Worm (Caenorhabditis elegans) whole organism, early embryonic: ENCODE measurements around the gene C12D5.3.

Source experiments
- B0310.2 ChIP-seq: sonication (generic microtip); optimal IDR thresholded peaks from 2 replicates; lab custom pipeline; 2016; ENCODE audit warnings: mild to moderate bottlenecking, missing genetic modification characterization, missing compliant biosample characterization
- F13C5.2 ChIP-seq: sonication (generic microtip); optimal IDR thresholded peaks from 2 replicates; lab custom pipeline; 2017; ENCODE audit warnings: mild to moderate bottlenecking, missing genetic modification characterization, inconsistent platforms, missing compliant biosample characterization
- aly-1 ChIP-seq: sonication (generic microtip); optimal IDR thresholded peaks from 2 replicates; lab custom pipeline; 2016; ENCODE audit warnings: missing genetic modification characterization, missing compliant biosample characterization
- ama-1 ChIP-seq: fragments of 150-350 bp; optimal IDR thresholded peaks from 2 replicates; lab custom pipeline; 2014
- ceh-13 ChIP-seq: fragments of 200-800 bp; sonication (Bioruptor generic); optimal IDR thresholded peaks from 2 replicates; lab custom pipeline; 2018; ENCODE audit warnings: mild to moderate bottlenecking, missing genetic modification characterization, missing compliant biosample characterization
- ceh-36 ChIP-seq: sonication (generic microtip); optimal IDR thresholded peaks from 2 replicates; lab custom pipeline; 2016; ENCODE audit warnings: missing genetic modification characterization, inconsistent platforms, missing compliant biosample characterization
- ets-7 ChIP-seq: sonication (generic microtip); optimal IDR thresholded peaks from 2 replicates; lab custom pipeline; 2016; ENCODE audit warnings: missing genotype, missing genetic modification characterization, missing compliant biosample characterization
- flt-1 ChIP-seq: fragments of 200-800 bp; sonication (Bioruptor generic); IDR thresholded peaks from 2 replicates; pipeline ENCODE4 v1.3.6; 2022; ENCODE audit warnings: missing genetic modification characterization, missing compliant biosample characterization
- hmbx-1 ChIP-seq: sonication (generic microtip); optimal IDR thresholded peaks from 2 replicates; lab custom pipeline; 2016; ENCODE audit warnings: mild to moderate bottlenecking, missing genetic modification characterization, missing compliant biosample characterization
- hmg-4 ChIP-seq: fragments of 200-800 bp; sonication (Bioruptor generic); optimal IDR thresholded peaks from 2 replicates; lab custom pipeline; 2018; ENCODE audit warnings: mild to moderate bottlenecking, missing genetic modification characterization, missing compliant biosample characterization
- hnd-1 ChIP-seq: sonication (generic microtip); optimal IDR thresholded peaks from 2 replicates; lab custom pipeline; 2016; ENCODE audit warnings: missing genetic modification characterization, missing compliant biosample characterization
- pes-1 ChIP-seq: fragments of 200-800 bp; sonication (Bioruptor generic); IDR thresholded peaks from 2 replicates; pipeline ENCODE4 v1.3.6; 2022; ENCODE audit warnings: missing genetic modification reagents, missing genetic modification characterization, missing compliant biosample characterization
- scrt-1 ChIP-seq: fragments of 200-800 bp; sonication (Bioruptor generic); IDR thresholded peaks from 2 replicates; pipeline ENCODE4 v1.3.6; 2022; ENCODE audit warnings: missing genetic modification characterization, missing compliant biosample characterization
- sea-1 ChIP-seq: fragments of 200-800 bp; sonication (Bioruptor generic); conservative IDR thresholded peaks from 2 replicates; pipeline ENCODE4 v1.3.6; 2022; ENCODE audit warnings: missing genetic modification characterization, missing compliant biosample characterization
- tbx-11 ChIP-seq: fragments of 200-800 bp; sonication (Bioruptor generic); IDR thresholded peaks from 2 replicates; pipeline ENCODE4 v1.3.6; 2022; ENCODE audit warnings: missing genetic modification characterization, missing compliant biosample characterization
- tbx-37 ChIP-seq: fragments of 200-800 bp; sonication (Bioruptor generic); conservative IDR thresholded peaks from 2 replicates; pipeline ENCODE4 v1.3.6; 2022; ENCODE audit warnings: missing genetic modification reagents, missing genetic modification characterization, missing compliant biosample characterization
- tra-4 ChIP-seq: sonication (generic microtip); optimal IDR thresholded peaks from 2 replicates; lab custom pipeline; 2017; ENCODE audit warnings: missing genetic modification characterization, missing compliant biosample characterization

C12D5.3 gene

DNA sequence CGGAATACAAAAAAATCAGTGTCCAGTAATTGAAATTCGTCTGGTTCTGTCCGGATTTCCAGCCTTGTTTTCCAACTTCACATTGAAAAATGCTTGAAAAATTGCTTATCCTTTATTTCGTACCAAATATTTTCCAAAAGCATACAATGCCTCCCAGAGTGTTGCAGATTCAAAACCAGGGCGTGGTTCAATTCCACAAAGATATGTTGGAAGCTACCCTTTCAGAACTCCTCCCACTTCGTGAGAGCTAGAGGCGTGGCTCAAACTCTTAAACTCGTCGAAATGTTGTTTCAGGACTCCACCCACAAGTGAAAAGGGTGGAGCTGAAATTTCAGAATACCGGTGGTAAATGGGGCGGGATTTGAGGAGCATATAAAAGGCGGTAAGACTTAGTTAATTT is at the start of gene C12D5.3:
Gene C12D5.3, plus strand, starts transcription at position 301 of the 400 bp plus-strand sequence.
- TF ChIP-seq B0310.2 (no peak), tbx-37 (no peak), tbx-11 (GFP tag; lab: Robert Waterston, UW) (no peak), pes-1 (GFP tag; lab: Robert Waterston, UW) (no peak), F13C5.2 (tag; lab: Kevin White, UChicago) (no peak), hmg-4 (GFP tag; lab: Kevin White, UChicago) (no peak), ama-1 (lab: Kevin White, UChicago) (no peak), tra-4 (tag; lab: Kevin White, UChicago) (no peak), aly-1 (tag; lab: Kevin White, UChicago) (no peak), scrt-1 (no peak), ceh-36 (no peak), hnd-1 (tag; lab: Kevin White, UChicago) (no peak), hmbx-1 (tag; lab: Kevin White, UChicago) (no peak), flt-1 (GFP tag; lab: Robert Waterston, UW) (no peak)

ce11 chrV:7626550-7626949 is 49.5 kb upstream of the C12D5.3 start, which contains the start of gene F07C4.6:
Gene F07C4.6, plus strand, starts transcription at chrV:7626850.
- TF ChIP-seq flt-1 (GFP tag; lab: Robert Waterston, UW) (no peak), F13C5.2 (tag; lab: Kevin White, UChicago) (no peak), sea-1 (GFP tag; lab: Robert Waterston, UW) (no peak), tbx-37 (no peak)

- TF ChIP-seq ets-7 (tag; lab: Kevin White, UChicago), result no peak
- no peak for TF ChIP-seq tbx-37
- no peak for TF ChIP-seq hnd-1 (tag; lab: Kevin White, UChicago)
- no peak for TF ChIP-seq ceh-13
- no peak for TF ChIP-seq tbx-11 (GFP tag; lab: Robert Waterston, UW)
- no peak for TF ChIP-seq aly-1 (tag; lab: Kevin White, UChicago)
- no peak for TF ChIP-seq ama-1 (lab: Kevin White, UChicago)
- no peak for TF ChIP-seq sea-1 (GFP tag; lab: Robert Waterston, UW)
- TF ChIP-seq B0310.2, result no peak
- TF ChIP-seq ceh-36, result no peak
- TF ChIP-seq tra-4 (tag; lab: Kevin White, UChicago), result no peak
- no peak for TF ChIP-seq F13C5.2 (tag; lab: Kevin White, UChicago)
- no peak for TF ChIP-seq pes-1 (GFP tag; lab: Robert Waterston, UW)
- TF ChIP-seq hmg-4 (GFP tag; lab: Kevin White, UChicago), result no peak
- TF ChIP-seq scrt-1, result no peak
Measured at ce11 chrV:7629504-7629903, 46.5 kb upstream of the C12D5.3 start, which contains the start of gene srd-30. Gene srd-30, plus strand, starts transcription at chrV:7629804.

ce11 chrV:7631732-7632131 is 44.3 kb upstream of the C12D5.3 start, which contains the start of gene srd-25:
Gene srd-25, plus strand, starts transcription at chrV:7632032.
- TF ChIP-seq tbx-11 (GFP tag; lab: Robert Waterston, UW) (no peak), aly-1 (tag; lab: Kevin White, UChicago) (no peak), ama-1 (lab: Kevin White, UChicago) (no peak), hmbx-1 (tag; lab: Kevin White, UChicago) (no peak), flt-1 (GFP tag; lab: Robert Waterston, UW) (no peak), B0310.2 (no peak), scrt-1 (no peak), ceh-36 (no peak)

DNA sequence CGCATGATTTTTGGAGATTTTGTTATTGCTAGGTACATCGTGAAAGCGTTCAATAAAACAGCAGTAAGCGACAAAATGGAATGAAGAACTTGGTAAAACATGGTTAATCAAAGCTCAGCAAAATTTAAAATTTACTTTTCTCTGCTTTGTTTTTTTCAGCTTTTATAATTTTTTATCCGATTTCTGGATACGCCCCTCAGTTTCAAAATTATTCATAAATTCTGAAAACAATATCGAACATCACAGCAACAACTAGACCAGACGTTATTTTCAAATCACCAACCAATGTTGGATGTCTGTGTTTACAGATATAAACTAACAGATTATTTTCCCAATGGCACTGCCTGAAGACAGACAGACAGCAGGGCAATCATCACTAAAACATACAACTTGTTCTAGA is 41.3 kb upstream of the C12D5.3 start, which contains the start of gene srd-31:
Gene srd-31, minus strand, starts transcription at position 101 of the 400 bp plus-strand sequence.
- no peak for TF ChIP-seq tbx-37
- TF ChIP-seq ceh-13, result no peak
- no peak for TF ChIP-seq hmg-4 (GFP tag; lab: Kevin White, UChicago)
- no peak for TF ChIP-seq ets-7 (tag; lab: Kevin White, UChicago)
- TF ChIP-seq hnd-1 (tag; lab: Kevin White, UChicago), result no peak
- no peak for TF ChIP-seq B0310.2
- no peak for TF ChIP-seq tbx-11 (GFP tag; lab: Robert Waterston, UW)
- no peak for TF ChIP-seq aly-1 (tag; lab: Kevin White, UChicago)
- no peak for TF ChIP-seq scrt-1
- TF ChIP-seq pes-1 (GFP tag; lab: Robert Waterston, UW), result no peak
- TF ChIP-seq flt-1 (GFP tag; lab: Robert Waterston, UW), result no peak
- TF ChIP-seq ama-1 (lab: Kevin White, UChicago), result no peak

DNA sequence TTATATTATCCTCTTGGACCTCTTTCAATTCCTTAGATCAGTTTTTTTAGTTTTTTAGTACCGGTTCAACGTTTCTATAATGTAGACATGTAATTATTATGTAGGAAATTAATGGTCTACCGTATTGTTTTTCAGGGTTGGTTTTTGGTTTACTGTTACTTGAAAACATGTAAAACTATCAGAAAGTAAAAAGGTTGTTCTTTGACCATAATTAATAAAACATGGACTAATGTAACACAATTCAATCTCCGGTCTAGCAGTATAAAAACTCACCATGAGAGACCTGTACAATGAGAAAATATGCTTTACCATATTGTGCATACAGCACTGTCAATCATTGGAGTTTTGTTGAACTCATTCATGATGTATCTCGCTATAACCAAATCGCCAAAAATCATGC is 40.5 kb upstream of the C12D5.3 start, which contains the start of gene srd-29:
Gene srd-29, plus strand, starts transcription at position 301 of the 400 bp plus-strand sequence.
- TF ChIP-seq ama-1 (lab: Kevin White, UChicago), result no peak
- no peak for TF ChIP-seq hmg-4 (GFP tag; lab: Kevin White, UChicago)
- no peak for TF ChIP-seq ets-7 (tag; lab: Kevin White, UChicago)
- TF ChIP-seq pes-1 (GFP tag; lab: Robert Waterston, UW), result no peak
- TF ChIP-seq tra-4 (tag; lab: Kevin White, UChicago), result no peak
- no peak for TF ChIP-seq tbx-11 (GFP tag; lab: Robert Waterston, UW)
- TF ChIP-seq flt-1 (GFP tag; lab: Robert Waterston, UW), result no peak

DNA sequence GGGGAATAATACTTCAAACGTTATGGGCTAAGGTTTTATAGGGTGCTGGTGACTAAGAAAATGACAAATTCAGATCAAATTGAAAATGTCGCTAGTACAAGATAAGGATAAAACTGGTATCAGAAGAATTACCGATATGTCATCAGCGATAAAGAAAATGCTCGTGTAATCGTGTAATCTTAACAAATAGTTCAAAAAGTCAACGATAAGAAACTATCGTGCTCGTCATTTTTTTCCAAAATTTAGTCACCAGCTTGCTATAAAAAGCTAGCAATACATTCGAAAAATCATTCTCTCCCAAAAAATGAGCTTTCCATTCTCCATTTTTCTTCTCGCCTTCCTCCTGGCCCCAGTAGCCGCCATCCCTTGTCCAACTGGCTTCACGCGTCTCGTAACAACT is 38.2 kb upstream of the C12D5.3 start, which contains the start of gene clec-45:
Gene clec-45, plus strand, starts transcription at position 301 of the 400 bp plus-strand sequence.
- TF ChIP-seq F13C5.2 (tag; lab: Kevin White, UChicago) (no peak), aly-1 (tag; lab: Kevin White, UChicago) (no peak), hmbx-1 (tag; lab: Kevin White, UChicago) (no peak), ama-1 (lab: Kevin White, UChicago) (no peak), tbx-37 (no peak), tra-4 (tag; lab: Kevin White, UChicago) (no peak), B0310.2 (no peak), ceh-13 (no peak), sea-1 (GFP tag; lab: Robert Waterston, UW) (no peak), tbx-11 (GFP tag; lab: Robert Waterston, UW) (no peak), ceh-36 (no peak), flt-1 (GFP tag; lab: Robert Waterston, UW) (no peak), pes-1 (GFP tag; lab: Robert Waterston, UW) (no peak), scrt-1 (no peak), hmg-4 (GFP tag; lab: Kevin White, UChicago) (no peak), ets-7 (tag; lab: Kevin White, UChicago) (no peak), hnd-1 (tag; lab: Kevin White, UChicago) (no peak)
